Worm (Caenorhabditis elegans): ENCODE results near the gene Y49G5B.1.

The Y49G5B.1 gene

ce11 chrV:5271487-5271886 is 48.3 kb downstream of the Y49G5B.1 start (continued):
- TF ChIP-seq F44E2.7 (GFP tag; IDR thresholded peaks at IDR 0.05) (no peak), ctbp-1 (GFP tag; IDR thresholded peaks at IDR 0.05) (no peak)

- TF ChIP-seq nhr-6 (tag; optimal IDR thresholded peaks at IDR 0.05), result no peak
- TF ChIP-seq lin-38 (GFP tag; IDR thresholded peaks at IDR 0.05), result 0 out of 2 replicates have a peak, but pooled peaks have one; percentile 7
- no peak for TF ChIP-seq daf-12 (tag; optimal IDR thresholded peaks at IDR 0.05)
- TF ChIP-seq daf-16 (GFP tag; optimal IDR thresholded peaks at IDR 0.05), result no peak
- peak; percentile 51 for TF ChIP-seq daf-16 (tag; optimal IDR thresholded peaks at IDR 0.05)
- TF ChIP-seq lin-13 (GFP tag; optimal IDR thresholded peaks at IDR 0.05), result no peak
- TF ChIP-seq dmd-6 (GFP tag; IDR thresholded peaks at IDR 0.05), result peak; percentile 53
- no peak for TF ChIP-seq pha-4 (GFP tag; IDR thresholded peaks at IDR 0.05)
- TF ChIP-seq pha-4 (tag; optimal IDR thresholded peaks at IDR 0.05), result no peak
- peak; percentile 7 for TF ChIP-seq nhr-28 (tag; optimal IDR thresholded peaks at IDR 0.05)
- TF ChIP-seq Y5F2A.4 (GFP tag; optimal IDR thresholded peaks at IDR 0.05), result no peak
- no peak for TF ChIP-seq hmg-1.1 (GFP tag; IDR thresholded peaks at IDR 0.05)
- TF ChIP-seq fkh-10 (GFP tag; optimal IDR thresholded peaks at IDR 0.05), result no peak
- TF ChIP-seq nhr-111 (GFP tag; optimal IDR thresholded peaks at IDR 0.05), result no peak
Observed at ce11 chrV:5272034-5272433, 48.9 kb downstream of the Y49G5B.1 start.

ce11 chrV:5272619-5273074 is 49.5 kb downstream of the Y49G5B.1 start:
- no peak for TF ChIP-seq zip-2 (tag; optimal IDR thresholded peaks at IDR 0.05)
- peak; percentile 48 for TF ChIP-seq nhr-28 (tag; optimal IDR thresholded peaks at IDR 0.05)
- TF ChIP-seq nhr-102 (tag; optimal IDR thresholded peaks at IDR 0.05), result peak; percentile 17
- TF ChIP-seq ZK337.2 (GFP tag; IDR thresholded peaks at IDR 0.05), result no peak
- TF ChIP-seq fos-1 (tag; optimal IDR thresholded peaks at IDR 0.05), result no peak
- TF ChIP-seq hlh-30 (tag; optimal IDR thresholded peaks at IDR 0.05; ENCODE audit: insufficient read depth), result peak; percentile 15
- no peak for TF ChIP-seq nhr-6 (tag; optimal IDR thresholded peaks at IDR 0.05)
- 0 out of 2 replicates have a peak, but pooled peaks have one; percentile 17 for TF ChIP-seq hmg-1.1 (GFP tag; IDR thresholded peaks at IDR 0.05)
- TF ChIP-seq pqm-1 (tag; optimal IDR thresholded peaks at IDR 0.05), result no peak
- no peak for TF ChIP-seq set-16 (GFP tag; IDR thresholded peaks at IDR 0.05)
- TF ChIP-seq nhr-48 (tag; optimal IDR thresholded peaks at IDR 0.05), result peak; percentile 60
- peak; percentile 39 for TF ChIP-seq aha-1 (tag)
- peak; percentile 46; the same call in 1 of the 2 replicates for TF ChIP-seq dmd-6 (GFP tag; IDR thresholded peaks at IDR 0.05)
- TF ChIP-seq hlh-11 (tag; optimal IDR thresholded peaks at IDR 0.05), result peak; percentile 70
- TF ChIP-seq mxl-3 (GFP tag; optimal IDR thresholded peaks at IDR 0.05), result peak; percentile 81
- no peak for TF ChIP-seq daf-16 (GFP tag; optimal IDR thresholded peaks at IDR 0.05)
- TF ChIP-seq daf-16 (tag; optimal IDR thresholded peaks at IDR 0.05), result peak; percentile 52
- TF ChIP-seq egl-43 (GFP tag; IDR thresholded peaks at IDR 0.05), result peak; percentile 15; the same call in 1 of the 2 replicates
- no peak for TF ChIP-seq Y5F2A.4 (GFP tag; optimal IDR thresholded peaks at IDR 0.05)

- TF ChIP-seq attf-4 (tag; optimal IDR thresholded peaks at IDR 0.05) (no peak), egl-27 (tag; optimal IDR thresholded peaks at IDR 0.05) (no peak), dve-1 (tag; optimal IDR thresholded peaks at IDR 0.05; ENCODE audit: insufficient read depth) (peak; percentile 31), unc-62 (GFP tag; optimal IDR thresholded peaks at IDR 0.05 in 1 of 2) (peak in 1 of 2 experiments; percentile 44), unc-62 (tag; optimal IDR thresholded peaks at IDR 0.05) (no peak)
Observed at ce11 chrV:5273241-5273640, 50.1 kb downstream of the Y49G5B.1 start.

- TF ChIP-seq mxl-3 (GFP tag; optimal IDR thresholded peaks at IDR 0.05) (no peak), gei-8 (GFP tag; optimal IDR thresholded peaks at IDR 0.05) (no peak)
Observed at ce11 chrV:5273770-5274169, 50.6 kb downstream of the Y49G5B.1 start, which contains the start of gene natc-2. TSS of gene natc-2 (plus strand) at chrV:5274070.
